Fruit fly (Drosophila melanogaster): Measurements from ENCODE around the gene CG5421.

CG5421 gene

dm6 chr2L:12468813-12469212 is 20.9 kb upstream of the CG5421 start (continued):
- TF ChIP-seq az2 (GFP tag; optimal IDR thresholded peaks at IDR 0.05): no peak
- TF ChIP-seq CG8478 (optimal IDR thresholded peaks at IDR 0.05): no peak
- TF ChIP-seq pho (GFP tag; optimal IDR thresholded peaks at IDR 0.05): no peak
- TF ChIP-seq CG8388 (GFP tag; optimal IDR thresholded peaks at IDR 0.05): no peak
- no peak for TF ChIP-seq yki (optimal IDR thresholded peaks at IDR 0.05)
- no peak for TF ChIP-seq CG33557 (GFP tag; optimal IDR thresholded peaks at IDR 0.05)
- TF ChIP-seq zen (tag; optimal IDR thresholded peaks at IDR 0.05): no peak
- no peak for TF ChIP-seq CG31388 (GFP tag; optimal IDR thresholded peaks at IDR 0.05)
- no peak for TF ChIP-seq CG8290 (GFP tag; optimal IDR thresholded peaks at IDR 0.05)
- TF ChIP-seq CG8290 (tag; optimal IDR thresholded peaks at IDR 0.05): peak in 1 of 2 experiments; percentile 52
- no peak for TF ChIP-seq CG1792 (GFP tag; optimal IDR thresholded peaks at IDR 0.05)
- TF ChIP-seq CG13123 (GFP tag; optimal IDR thresholded peaks at IDR 0.05): no peak
- TF ChIP-seq CG5180 (GFP tag; optimal IDR thresholded peaks at IDR 0.05): no peak
- TF ChIP-seq CG7987 (GFP tag; optimal IDR thresholded peaks at IDR 0.05): no peak
- no peak for TF ChIP-seq Xrp1 (GFP tag; IDR thresholded peaks at IDR 0.05)
- no peak for TF ChIP-seq CG9727 (GFP tag; optimal IDR thresholded peaks at IDR 0.05)
- no peak for TF ChIP-seq ttk (GFP tag; IDR thresholded peaks at IDR 0.05)
- no peak for TF ChIP-seq E2f1 (GFP tag; IDR thresholded peaks at IDR 0.05)
- TF ChIP-seq CG11398 (GFP tag; optimal IDR thresholded peaks at IDR 0.05): no peak
- no peak for TF ChIP-seq CG12071 (GFP tag; optimal IDR thresholded peaks at IDR 0.05)
- no peak for TF ChIP-seq pum (GFP tag; optimal IDR thresholded peaks at IDR 0.05)
- no peak for TF ChIP-seq sqz (GFP tag; optimal IDR thresholded peaks at IDR 0.05)
- no peak for TF ChIP-seq hbn (GFP tag; IDR thresholded peaks at IDR 0.05; ENCODE audit: partially characterized antibody)
- no peak for TF ChIP-seq ac (GFP tag; optimal IDR thresholded peaks at IDR 0.05)
- TF ChIP-seq gem (tag; optimal IDR thresholded peaks at IDR 0.05): no peak
- TF ChIP-seq CG18476 (GFP tag; optimal IDR thresholded peaks at IDR 0.05): no peak
- TF ChIP-seq dm (GFP tag; optimal IDR thresholded peaks at IDR 0.05): no peak
- no peak for TF ChIP-seq Blimp-1 (GFP tag; optimal IDR thresholded peaks at IDR 0.05)
- TF ChIP-seq Pdp1 (GFP tag; optimal IDR thresholded peaks at IDR 0.05): peak in 1 of 2 experiments; percentile 7
- TF ChIP-seq Bdp1 (GFP tag; optimal IDR thresholded peaks at IDR 0.05): no peak
- TF ChIP-seq CG14050 (GFP tag; IDR thresholded peaks at IDR 0.05): no peak
- no peak for TF ChIP-seq Chrac-16 (GFP tag; optimal IDR thresholded peaks at IDR 0.05)
- no peak for TF ChIP-seq twi (tag; optimal IDR thresholded peaks at IDR 0.05)
- no peak for TF ChIP-seq Bteb2 (GFP tag; optimal IDR thresholded peaks at IDR 0.05)
- no peak for TF ChIP-seq CG2875 (GFP tag; optimal IDR thresholded peaks at IDR 0.05)
- TF ChIP-seq lola (GFP tag; optimal IDR thresholded peaks at IDR 0.05): no peak
- TF ChIP-seq tna (GFP tag; IDR thresholded peaks at IDR 0.05; ENCODE audit: partially characterized antibody): no peak
- no peak for TF ChIP-seq danr (GFP tag; IDR thresholded peaks at IDR 0.05)
- TF ChIP-seq CG11504 (tag; optimal IDR thresholded peaks at IDR 0.05): no peak
- no peak for TF ChIP-seq CG17612 (GFP tag; IDR thresholded peaks at IDR 0.05)
- no peak for TF ChIP-seq ab (GFP tag; optimal IDR thresholded peaks at IDR 0.05)
- TF ChIP-seq CG9609 (GFP tag; optimal IDR thresholded peaks at IDR 0.05): no peak
- no peak for TF ChIP-seq Sox102F (GFP tag; optimal IDR thresholded peaks at IDR 0.05)
- no peak for TF ChIP-seq dmrt11E (tag; optimal IDR thresholded peaks at IDR 0.05)
- no peak for TF ChIP-seq ase (GFP tag; IDR thresholded peaks at IDR 0.05)
- TF ChIP-seq MESR4 (GFP tag; optimal IDR thresholded peaks at IDR 0.05): no peak
- no peak for TF ChIP-seq esg (GFP tag; conservative IDR thresholded peaks at IDR 0.05)
- no peak for TF ChIP-seq chinmo (GFP tag; IDR thresholded peaks at IDR 0.05; ENCODE audit: partially characterized antibody)
- no peak for TF ChIP-seq CG7556 (GFP tag; optimal IDR thresholded peaks at IDR 0.05)
- no peak for TF ChIP-seq Sin3A (optimal IDR thresholded peaks at IDR 0.05)
- TF ChIP-seq maf-S (GFP tag; optimal IDR thresholded peaks at IDR 0.05): peak; percentile 6
- no peak for TF ChIP-seq CG6765 (GFP tag; optimal IDR thresholded peaks at IDR 0.05)
- no peak for TF ChIP-seq cwo (GFP tag; optimal IDR thresholded peaks at IDR 0.05)

Measured in whole organism, embryonic.